Worm (Caenorhabditis elegans): Measurements from ENCODE around the gene K01G5.8.
"Not testable (repeated sequence)": the region's sequence is repeated elsewhere in the genome, so short reads cannot be mapped to it uniquely, and the experiment has no call there.

Gene K01G5.8

ce11 chrIII:10755480-10756066, 15.0 kb upstream of the K01G5.8 start, which contains the start of gene hpl-2:
Gene hpl-2 (minus strand): TSS chrIII:10755530.
- TF ChIP-seq pag-3 (tag; optimal IDR thresholded peaks at IDR 0.05; ENCODE audit: borderline replicate concordance) (no peak), ceh-45 (GFP tag; IDR thresholded peaks at IDR 0.05) (no peak), ceh-14 (tag; optimal IDR thresholded peaks at IDR 0.05) (no peak), pha-2 (tag; optimal IDR thresholded peaks at IDR 0.05) (no peak), Y22D7AL.16 (tag; optimal IDR thresholded peaks at IDR 0.05) (no peak), ceh-22 (tag; optimal IDR thresholded peaks at IDR 0.05) (no peak), pros-1 (tag; optimal IDR thresholded peaks at IDR 0.05) (no peak), C38D4.7 (GFP tag; optimal IDR thresholded peaks at IDR 0.05) (no peak), F13H6.1 (tag; optimal IDR thresholded peaks at IDR 0.05) (no peak), eyg-1 (tag; optimal IDR thresholded peaks at IDR 0.05) (no peak), zip-5 (tag; optimal IDR thresholded peaks at IDR 0.05) (no peak), hlh-15 (tag; optimal IDR thresholded peaks at IDR 0.05) (no peak), fax-1 (tag; optimal IDR thresholded peaks at IDR 0.05) (no peak), nfya-1 (tag; optimal IDR thresholded peaks at IDR 0.05) (no peak)

DNA sequence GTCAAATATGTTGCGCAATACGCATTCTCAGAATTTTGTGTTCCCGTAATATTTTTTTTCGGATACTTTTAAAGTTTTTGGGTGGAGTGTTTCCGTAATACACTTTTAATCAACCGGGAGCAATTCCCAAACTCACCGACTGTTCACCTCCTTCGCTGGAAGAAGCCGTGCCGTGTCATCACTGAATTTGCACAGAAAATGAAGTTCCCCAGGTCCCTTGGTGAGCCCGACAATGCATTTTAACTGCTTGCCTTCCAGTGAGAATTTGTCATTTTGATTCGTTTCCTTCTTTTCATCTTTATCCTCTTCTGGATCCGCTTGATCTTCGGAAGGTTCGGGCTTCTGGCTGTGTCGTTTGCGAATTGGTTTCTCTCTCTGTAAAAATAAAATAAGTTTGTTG, 13.8 kb upstream of the K01G5.8 start:
- no peak for TF ChIP-seq ceh-48 (tag; optimal IDR thresholded peaks at IDR 0.05)
- TF ChIP-seq elt-2 (tag; optimal IDR thresholded peaks at IDR 0.05) = no peak
- no peak for TF ChIP-seq pros-1 (tag; optimal IDR thresholded peaks at IDR 0.05)
- TF ChIP-seq eyg-1 (tag; optimal IDR thresholded peaks at IDR 0.05) = no peak

- TF ChIP-seq ceh-45 (GFP tag; IDR thresholded peaks at IDR 0.05); dmd-4 (tag; optimal IDR thresholded peaks at IDR 0.05; ENCODE audit: borderline replicate concordance); ceh-22 (tag; optimal IDR thresholded peaks at IDR 0.05): not testable (repeated sequence)
Observed at ce11 chrIII:10750043-10750442, 9.5 kb upstream of the K01G5.8 start, which contains the start of gene enu-3.6. Gene enu-3.6 (plus strand): TSS chrIII:10750434.

- peak; percentile 8 for TF ChIP-seq ceh-34 (tag; optimal IDR thresholded peaks at IDR 0.05)
- no peak for TF ChIP-seq che-1 (tag; optimal IDR thresholded peaks at IDR 0.05)
- TF ChIP-seq zip-5 (tag; optimal IDR thresholded peaks at IDR 0.05) = no peak
- peak; percentile 49 for TF ChIP-seq dve-1 (tag; optimal IDR thresholded peaks at IDR 0.05)
- TF ChIP-seq ztf-16 (tag; optimal IDR thresholded peaks at IDR 0.05) = no peak
- peak; percentile 27 for TF ChIP-seq unc-42 (tag; optimal IDR thresholded peaks at IDR 0.05)
- TF ChIP-seq ceh-24 (tag; optimal IDR thresholded peaks at IDR 0.05) = no peak
- peak; percentile 92 for TF ChIP-seq nfya-1 (tag; optimal IDR thresholded peaks at IDR 0.05)
- TF ChIP-seq rnt-1 (tag; optimal IDR thresholded peaks at IDR 0.05) = peak; percentile 2
- TF ChIP-seq pax-1 (tag; optimal IDR thresholded peaks at IDR 0.05) = no peak
- TF ChIP-seq lin-11 (tag; optimal IDR thresholded peaks at IDR 0.05) = no peak
- peak; percentile 18 for TF ChIP-seq elt-2 (tag; optimal IDR thresholded peaks at IDR 0.05)
- no peak for TF ChIP-seq eyg-1 (tag; optimal IDR thresholded peaks at IDR 0.05)
- no peak for TF ChIP-seq C38D4.7 (GFP tag; optimal IDR thresholded peaks at IDR 0.05)
- peak; percentile 78 for TF ChIP-seq unc-55 (GFP tag; optimal IDR thresholded peaks at IDR 0.05)
- TF ChIP-seq ceh-48 (tag; optimal IDR thresholded peaks at IDR 0.05) = peak; percentile 75
- no peak for TF ChIP-seq ceh-19 (GFP tag; optimal IDR thresholded peaks at IDR 0.05)
- no peak for TF ChIP-seq npax-4 (tag; optimal IDR thresholded peaks at IDR 0.05)
- no peak for TF ChIP-seq K02D7.2 (tag; optimal IDR thresholded peaks at IDR 0.05)
- no peak for TF ChIP-seq unc-86 (tag; optimal IDR thresholded peaks at IDR 0.05)
- peak; percentile 49 for TF ChIP-seq ceh-31 (tag; optimal IDR thresholded peaks at IDR 0.05)
- TF ChIP-seq ceh-45 (GFP tag; IDR thresholded peaks at IDR 0.05) = no peak
- TF ChIP-seq ceh-18 (tag; optimal IDR thresholded peaks at IDR 0.05) = peak; percentile 54
- TF ChIP-seq hlh-30 (tag; optimal IDR thresholded peaks at IDR 0.05; ENCODE audit: insufficient read depth) = peak; percentile 49
- TF ChIP-seq tbx-2 (tag; optimal IDR thresholded peaks at IDR 0.05) = peak; percentile 9
- TF ChIP-seq Y22D7AL.16 (tag; optimal IDR thresholded peaks at IDR 0.05) = no peak
Observed at ce11 chrIII:10747620-10748479, 7.3 kb upstream of the K01G5.8 start, which contains the start of the genes ran-1 and dkc-1. Gene ran-1 (minus strand): TSS chrIII:10747728. Gene dkc-1 (plus strand): TSS chrIII:10748429.

Measured in whole organism, late embryonic.